Fruit fly (Drosophila melanogaster): ENCODE data around the gene Uba5.

dm6 chrX:11433930-11434329 is 49.4 kb upstream of the Uba5 start:
- TF ChIP-seq usp (GFP tag; optimal IDR thresholded peaks at IDR 0.05) (no peak), Dll (optimal IDR thresholded peaks at IDR 0.05) (no peak), CG8478 (optimal IDR thresholded peaks at IDR 0.05) (no peak), pan (optimal IDR thresholded peaks at IDR 0.05) (no peak), EcR (GFP tag; optimal IDR thresholded peaks at IDR 0.05) (peak in 1 of 2 experiments; percentile 29)

Measured in whole organism.